Comparison of ENCODE assay signal across 4 fruit fly cellular contexts in the genomic region with DNA sequence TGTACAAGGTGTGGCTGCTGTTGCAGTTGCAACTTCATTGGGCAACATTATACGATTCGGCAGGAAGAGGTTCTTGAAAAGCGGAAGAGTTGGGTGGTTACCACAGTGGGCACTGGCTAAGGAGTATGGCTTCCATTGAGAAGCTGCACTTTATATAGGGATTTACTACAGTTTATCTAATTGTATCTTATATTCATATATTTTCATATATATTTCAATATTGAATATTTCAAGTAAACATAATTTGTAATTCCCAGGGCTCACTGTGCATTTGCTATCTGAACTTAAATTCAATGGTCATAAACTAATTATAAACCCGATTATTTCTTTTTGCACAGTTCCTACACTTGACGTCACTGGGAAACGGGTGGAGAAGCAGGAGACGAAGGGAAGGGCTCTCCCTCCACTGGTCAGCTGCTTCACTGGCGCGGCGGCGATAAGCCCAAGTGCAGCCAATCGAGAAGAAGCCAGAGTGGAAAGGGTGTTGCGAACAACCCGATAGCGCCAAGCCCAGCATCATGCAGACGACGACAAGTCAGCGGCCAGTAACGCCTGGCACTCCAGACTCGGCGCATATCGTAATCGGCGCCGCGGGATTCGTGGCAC.
TF ChIP-seq lines count a peak whose summit lies in the region.

No protein-coding gene starts in this region.

TF ChIP-seq in whole organism, adult, 20 proteins besides CTCF, POLR2A, EP300 and RAD21 (continued from another document):
- no peak for TF ChIP-seq cnc (optimal IDR thresholded peaks at IDR 0.05; lab: Kevin White, UChicago)
- peak; percentile 71 for TF ChIP-seq CG7045 (GFP tag; optimal IDR thresholded peaks at IDR 0.05; lab: Kevin White, UChicago)
- TF ChIP-seq CG5204 (GFP tag; optimal IDR thresholded peaks at IDR 0.05; lab: Kevin White, UChicago) = no peak
TF ChIP-seq in whole organism, adult: peak in this region for 13.

TF ChIP-seq in whole organism, embryonic, 481 proteins besides CTCF, POLR2A, EP300 and RAD21 (continued from another document and continues in another):
- TF ChIP-seq run (tag; optimal IDR thresholded peaks at IDR 0.05; lab: Kevin White, UChicago) (no peak), MTF-1 (GFP tag; optimal IDR thresholded peaks at IDR 0.05; lab: Kevin White, UChicago; ENCODE audit: borderline replicate concordance) (no peak), inv (GFP tag; IDR thresholded peaks at IDR 0.05; lab: Robert Waterston, UW; ENCODE audit: partially characterized antibody) (no peak), CG3847 (GFP tag; IDR thresholded peaks at IDR 0.05; lab: Robert Waterston, UW) (peak; percentile 51), tna (GFP tag; IDR thresholded peaks at IDR 0.05; lab: Robert Waterston, UW; ENCODE audit: partially characterized antibody) (no peak), E2f1 (GFP tag; IDR thresholded peaks at IDR 0.05; lab: Robert Waterston, UW) (peak; percentile 8; the same call in 1 of the 2 replicates), odd (GFP tag; optimal IDR thresholded peaks at IDR 0.05; lab: Kevin White, UChicago) (no peak), maf-S (GFP tag; optimal IDR thresholded peaks at IDR 0.05; lab: Kevin White, UChicago) (no peak), CG34224 (GFP tag; IDR thresholded peaks at IDR 0.05; lab: Robert Waterston, UW; ENCODE audit: partially characterized antibody) (no peak), MBD-R2 (GFP tag; IDR thresholded peaks at IDR 0.05; lab: Robert Waterston, UW) (peak; percentile 45; the same call in 1 of the 2 replicates), CG9817 (tag; optimal IDR thresholded peaks at IDR 0.05; lab: Kevin White, UChicago) (peak; percentile 55), chn (GFP tag; optimal IDR thresholded peaks at IDR 0.05; lab: Kevin White, UChicago) (no peak), Dll (GFP tag; IDR thresholded peaks at IDR 0.05; lab: Robert Waterston, UW; ENCODE audit: partially characterized antibody) (no peak), CG12391 (tag; optimal IDR thresholded peaks at IDR 0.05; lab: Kevin White, UChicago) (peak; percentile 43), CG17612 (GFP tag; IDR thresholded peaks at IDR 0.05; lab: Robert Waterston, UW) (no peak), vnd (GFP tag; IDR thresholded peaks at IDR 0.05; lab: Robert Waterston, UW; ENCODE audit: partially characterized antibody) (no peak), NfI (GFP tag; optimal IDR thresholded peaks at IDR 0.05; lab: Kevin White, UChicago) (peak; percentile 35), CkIIα-i1 (GFP tag; IDR thresholded peaks at IDR 0.05; lab: Robert Waterston, UW) (no peak), CG12155 (GFP tag; optimal IDR thresholded peaks at IDR 0.05; lab: Kevin White, UChicago) (peak; percentile 22), CG6683 (GFP tag; optimal IDR thresholded peaks at IDR 0.05; lab: Kevin White, UChicago) (peak; percentile 20), CG9797 (GFP tag; optimal IDR thresholded peaks at IDR 0.05; lab: Kevin White, UChicago) (no peak), grau (tag; optimal IDR thresholded peaks at IDR 0.05; lab: Kevin White, UChicago) (peak; percentile 86), btn (GFP tag; optimal IDR thresholded peaks at IDR 0.05; lab: Kevin White, UChicago) (no peak), HmgZ (tag; optimal IDR thresholded peaks at IDR 0.05; lab: Kevin White, UChicago) (peak; percentile 7), al (GFP tag; IDR thresholded peaks at IDR 0.05; lab: Robert Waterston, UW) (peak; percentile 47), Trl (optimal IDR thresholded peaks at IDR 0.05; lab: Kevin White, UChicago) (no peak), Trl (GFP tag; optimal IDR thresholded peaks at IDR 0.05; lab: Kevin White, UChicago) (no peak), wek (GFP tag; optimal IDR thresholded peaks at IDR 0.05; lab: Kevin White, UChicago) (no peak), ind (GFP tag; optimal IDR thresholded peaks at IDR 0.05; lab: Kevin White, UChicago) (peak; percentile 39), CG9932 (GFP tag; IDR thresholded peaks at IDR 0.05; lab: Robert Waterston, UW) (peak; percentile 45), tll (GFP tag; optimal IDR thresholded peaks at IDR 0.05; lab: Kevin White, UChicago) (no peak), CG12942 (GFP tag; optimal IDR thresholded peaks at IDR 0.05; lab: Kevin White, UChicago) (no peak), Sox100B (GFP tag; optimal IDR thresholded peaks at IDR 0.05; lab: Kevin White, UChicago) (peak; percentile 6), Dbx (GFP tag; IDR thresholded peaks at IDR 0.05; lab: Robert Waterston, UW) (peak; percentile 55; the same call in 1 of the 3 replicates), CG17328 (GFP tag; IDR thresholded peaks at IDR 0.05; lab: Robert Waterston, UW) (0 out of 2 replicates have a peak, but pooled peaks have one; percentile 36), CG15696 (tag; optimal IDR thresholded peaks at IDR 0.05; lab: Kevin White, UChicago) (no peak), ap (GFP tag; IDR thresholded peaks at IDR 0.05; lab: Robert Waterston, UW) (no peak), Dek (tag; optimal IDR thresholded peaks at IDR 0.05; lab: Kevin White, UChicago) (peak; percentile 28), CG18599 (GFP tag; optimal IDR thresholded peaks at IDR 0.05; lab: Kevin White, UChicago) (peak; percentile 72)

TF ChIP-seq in whole organism, prepupa, 60 proteins besides CTCF, POLR2A, EP300 and RAD21 (continued from another document):
- TF ChIP-seq CG9139 (GFP tag; optimal IDR thresholded peaks at IDR 0.05; lab: Kevin White, UChicago) = no peak
- peak; percentile 65 for TF ChIP-seq OdsH (GFP tag; optimal IDR thresholded peaks at IDR 0.05; lab: Kevin White, UChicago)
- no peak for TF ChIP-seq fd85E (GFP tag; optimal IDR thresholded peaks at IDR 0.05; lab: Kevin White, UChicago)
- TF ChIP-seq CG6854 (GFP tag; optimal IDR thresholded peaks at IDR 0.05; lab: Kevin White, UChicago) = no peak
- peak; percentile 49 for TF ChIP-seq CG3032 (tag; optimal IDR thresholded peaks at IDR 0.05; lab: Kevin White, UChicago)
- no peak for TF ChIP-seq CG1621 (tag; optimal IDR thresholded peaks at IDR 0.05; lab: Kevin White, UChicago)
- TF ChIP-seq Blimp-1 (GFP tag; optimal IDR thresholded peaks at IDR 0.05; lab: Kevin White, UChicago) = no peak
- TF ChIP-seq svp (GFP tag; lab: Kevin White, UChicago) = peak; percentile 61
- peak; percentile 10 for TF ChIP-seq Smox (GFP tag; optimal IDR thresholded peaks at IDR 0.05; lab: Kevin White, UChicago)
- peak; percentile 56 for TF ChIP-seq CG6808 (GFP tag; optimal IDR thresholded peaks at IDR 0.05; lab: Kevin White, UChicago)
- TF ChIP-seq Lpt (GFP tag; optimal IDR thresholded peaks at IDR 0.05; lab: Kevin White, UChicago) = peak; percentile 33
- no peak for TF ChIP-seq Sox15 (GFP tag; optimal IDR thresholded peaks at IDR 0.05; lab: Kevin White, UChicago)
- TF ChIP-seq achi (GFP tag; optimal IDR thresholded peaks at IDR 0.05; lab: Kevin White, UChicago) = peak; percentile 55
- TF ChIP-seq salr (GFP tag; optimal IDR thresholded peaks at IDR 0.05; lab: Kevin White, UChicago) = peak in 1 of 2 experiments; percentile 14
- TF ChIP-seq Ets21C (GFP tag; optimal IDR thresholded peaks at IDR 0.05; lab: Kevin White, UChicago) = no peak
- TF ChIP-seq CG8632 (GFP tag; optimal IDR thresholded peaks at IDR 0.05; lab: Kevin White, UChicago) = peak; percentile 29
- TF ChIP-seq dac (GFP tag; optimal IDR thresholded peaks at IDR 0.05; lab: Kevin White, UChicago) = no peak
- peak; percentile 38 for TF ChIP-seq CG34406 (GFP tag; optimal IDR thresholded peaks at IDR 0.05; lab: Kevin White, UChicago)
- no peak for TF ChIP-seq fkh (GFP tag; optimal IDR thresholded peaks at IDR 0.05; lab: Kevin White, UChicago)
- TF ChIP-seq Hr4 (GFP tag; optimal IDR thresholded peaks at IDR 0.05; lab: Kevin White, UChicago) = peak; percentile 30
- peak; percentile 29 for TF ChIP-seq Eip75B (GFP tag; optimal IDR thresholded peaks at IDR 0.05; lab: Kevin White, UChicago)
- peak; percentile 68 for TF ChIP-seq CG8119 (GFP tag; IDR thresholded peaks at IDR 0.05; lab: Robert Waterston, UW)
- peak; percentile 46 for TF ChIP-seq CG6792 (GFP tag; optimal IDR thresholded peaks at IDR 0.05; lab: Kevin White, UChicago)
- peak; percentile 72 for TF ChIP-seq CG32006 (GFP tag; optimal IDR thresholded peaks at IDR 0.05; lab: Kevin White, UChicago)
- TF ChIP-seq CG10669 (GFP tag; optimal IDR thresholded peaks at IDR 0.05; lab: Kevin White, UChicago) = peak; percentile 53
- TF ChIP-seq Ets96B (tag; optimal IDR thresholded peaks at IDR 0.05; lab: Kevin White, UChicago) = peak; percentile 51
- TF ChIP-seq Hr38 (GFP tag; optimal IDR thresholded peaks at IDR 0.05; lab: Kevin White, UChicago) = no peak
- peak; percentile 53; the same call in 2 of the 3 replicates for TF ChIP-seq CG6163 (GFP tag; IDR thresholded peaks at IDR 0.05; lab: Robert Waterston, UW)
- TF ChIP-seq Gug (GFP tag; IDR thresholded peaks at IDR 0.05; lab: Robert Waterston, UW) = peak; percentile 40; the same call in 1 of the 2 replicates
- TF ChIP-seq CG7368 (GFP tag; optimal IDR thresholded peaks at IDR 0.05; lab: Kevin White, UChicago) = peak; percentile 31
- TF ChIP-seq pdm3 (GFP tag; optimal IDR thresholded peaks at IDR 0.05; lab: Kevin White, UChicago) = peak; percentile 38
- peak; percentile 51 for TF ChIP-seq esn (GFP tag; optimal IDR thresholded peaks at IDR 0.05; lab: Kevin White, UChicago)
- TF ChIP-seq CG8319 (GFP tag; optimal IDR thresholded peaks at IDR 0.05; lab: Kevin White, UChicago) = no peak
- peak; percentile 19 for TF ChIP-seq cyc (GFP tag; optimal IDR thresholded peaks at IDR 0.05; lab: Kevin White, UChicago)
- TF ChIP-seq net (GFP tag; optimal IDR thresholded peaks at IDR 0.05; lab: Kevin White, UChicago) = peak; percentile 34
- peak; percentile 5 for TF ChIP-seq spab (GFP tag; optimal IDR thresholded peaks at IDR 0.05; lab: Kevin White, UChicago)
- peak; percentile 5 for TF ChIP-seq CG4318 (GFP tag; optimal IDR thresholded peaks at IDR 0.05; lab: Kevin White, UChicago)
- TF ChIP-seq dsx (GFP tag; optimal IDR thresholded peaks at IDR 0.05; lab: Kevin White, UChicago; ENCODE audit: poor library complexity, severe bottlenecking) = no peak
- peak; percentile 49 for TF ChIP-seq CG6276 (GFP tag; optimal IDR thresholded peaks at IDR 0.05; lab: Kevin White, UChicago)
- TF ChIP-seq Eip93F (GFP tag; optimal IDR thresholded peaks at IDR 0.05; lab: Kevin White, UChicago) = no peak
- peak; percentile 7 for TF ChIP-seq CG11762 (GFP tag; optimal IDR thresholded peaks at IDR 0.05; lab: Kevin White, UChicago; ENCODE audit: insufficient read depth)
- peak; percentile 53 for TF ChIP-seq CG3919 (GFP tag; optimal IDR thresholded peaks at IDR 0.05; lab: Kevin White, UChicago)
TF ChIP-seq in whole organism, prepupa: peak in this region for 42.

TF ChIP-seq in whole organism, pupa, 21 proteins besides CTCF, POLR2A, EP300 and RAD21 (continued from another document):
- TF ChIP-seq gl (tag; optimal IDR thresholded peaks at IDR 0.05; lab: Kevin White, UChicago) = no peak
- TF ChIP-seq CG13204 (GFP tag; optimal IDR thresholded peaks at IDR 0.05; lab: Kevin White, UChicago) = no peak
- peak; percentile 11 for TF ChIP-seq Pif1A (GFP tag; optimal IDR thresholded peaks at IDR 0.05; lab: Kevin White, UChicago)
